Worm (Caenorhabditis elegans): ENCODE data around the gene JC8.4.
A peak's percentile ranks its signal among the peaks of the same experiment; 100 is the strongest.

JC8.4 gene

DNA sequence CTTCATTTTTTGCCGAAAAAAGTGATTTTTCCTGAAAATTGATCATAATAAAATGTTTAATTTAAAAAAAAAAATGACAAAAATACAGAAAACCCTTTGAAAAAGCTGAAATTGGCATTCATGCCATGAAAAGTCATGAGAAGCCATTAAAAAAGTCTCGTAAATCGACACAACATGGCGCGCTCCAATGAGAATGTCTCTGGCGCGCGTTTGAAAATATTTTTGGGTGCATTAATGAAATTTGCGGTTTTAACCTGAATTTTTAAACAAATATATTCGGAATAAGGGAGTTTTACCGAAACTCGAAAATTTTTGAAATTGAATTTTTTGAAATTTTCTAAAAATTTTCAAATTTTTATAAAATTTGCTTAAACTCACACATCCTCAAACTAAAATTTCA, 4.3 kb downstream of the JC8.4 start (continued):
- TF ChIP-seq madf-8 (GFP tag; conservative IDR thresholded peaks at IDR 0.05) (no peak), efl-1 (GFP tag; optimal IDR thresholded peaks at IDR 0.05) (peak; percentile 24)

DNA sequence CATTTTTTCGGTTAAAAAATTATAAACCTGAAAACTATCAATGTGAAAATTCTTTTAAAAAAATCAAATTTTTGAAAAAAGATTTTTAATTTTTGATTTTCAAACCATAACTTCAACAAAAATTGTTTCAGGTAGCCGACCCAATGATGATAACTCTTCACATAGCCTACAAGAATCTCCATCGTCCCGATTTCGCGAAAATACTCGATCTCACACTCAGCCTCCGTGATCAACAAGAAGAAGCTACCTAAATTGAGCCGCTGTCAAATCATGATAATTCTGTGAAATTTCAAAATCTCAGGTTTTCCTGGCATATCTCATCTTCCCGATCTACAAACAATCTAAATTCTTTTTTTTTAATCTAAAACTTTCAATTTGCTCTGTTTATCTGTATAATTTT, 6.8 kb downstream of the JC8.4 start:
- no peak for TF ChIP-seq F55B11.4 (tag; optimal IDR thresholded peaks at IDR 0.05; ENCODE audit: borderline replicate concordance, insufficient read depth)
- TF ChIP-seq F37B4.10 (GFP tag; IDR thresholded peaks at IDR 0.05), result 0 out of 2 replicates have a peak, but pooled peaks have one; percentile 43
- no peak for TF ChIP-seq snpc-4 (GFP tag; optimal IDR thresholded peaks at IDR 0.05)
- TF ChIP-seq snpc-4 (tag; optimal IDR thresholded peaks at IDR 0.05), result no peak
- no peak for TF ChIP-seq Y67H2A.10 (GFP tag; conservative IDR thresholded peaks at IDR 0.05)
- TF ChIP-seq lsl-1 (GFP tag; optimal IDR thresholded peaks at IDR 0.05), result no peak
- TF ChIP-seq ccch-3 (GFP tag; optimal IDR thresholded peaks at IDR 0.05), result no peak
- peak; percentile 11 for TF ChIP-seq repo-1 (tag; optimal IDR thresholded peaks at IDR 0.05)
- 0 out of 2 replicates have a peak, but pooled peaks have one; percentile 11 for TF ChIP-seq Y56A3A.18 (GFP tag; IDR thresholded peaks at IDR 0.05)
- no peak for TF ChIP-seq unc-62 (GFP tag; optimal IDR thresholded peaks at IDR 0.05)
- TF ChIP-seq cebp-1 (GFP tag; IDR thresholded peaks at IDR 0.05), result peak; percentile 70
- TF ChIP-seq cebp-1 (tag; optimal IDR thresholded peaks at IDR 0.05), result peak; percentile 45
- TF ChIP-seq zim-3 (tag; optimal IDR thresholded peaks at IDR 0.05), result no peak
- no peak for TF ChIP-seq sptf-2 (GFP tag; optimal IDR thresholded peaks at IDR 0.05)
- TF ChIP-seq K12H6.12 (tag; optimal IDR thresholded peaks at IDR 0.05), result no peak
- TF ChIP-seq bed-2 (GFP tag; IDR thresholded peaks at IDR 0.05), result no peak
- TF ChIP-seq F23B12.7 (tag; optimal IDR thresholded peaks at IDR 0.05; ENCODE audit: insufficient read depth), result no peak
- TF ChIP-seq him-1 (tag; optimal IDR thresholded peaks at IDR 0.05), result no peak
- peak; percentile 63; the same call in 1 of the 2 replicates for TF ChIP-seq Y53G8AR.9 (GFP tag; conservative IDR thresholded peaks at IDR 0.05)
- 0 out of 2 replicates have a peak, but pooled peaks have one; percentile 63 for TF ChIP-seq cebp-2 (GFP tag; IDR thresholded peaks at IDR 0.05)
- no peak for TF ChIP-seq lin-26 (GFP tag; IDR thresholded peaks at IDR 0.05)
- no peak for TF ChIP-seq hrde-1 (tag; optimal IDR thresholded peaks at IDR 0.05; ENCODE audit: borderline replicate concordance)

DNA sequence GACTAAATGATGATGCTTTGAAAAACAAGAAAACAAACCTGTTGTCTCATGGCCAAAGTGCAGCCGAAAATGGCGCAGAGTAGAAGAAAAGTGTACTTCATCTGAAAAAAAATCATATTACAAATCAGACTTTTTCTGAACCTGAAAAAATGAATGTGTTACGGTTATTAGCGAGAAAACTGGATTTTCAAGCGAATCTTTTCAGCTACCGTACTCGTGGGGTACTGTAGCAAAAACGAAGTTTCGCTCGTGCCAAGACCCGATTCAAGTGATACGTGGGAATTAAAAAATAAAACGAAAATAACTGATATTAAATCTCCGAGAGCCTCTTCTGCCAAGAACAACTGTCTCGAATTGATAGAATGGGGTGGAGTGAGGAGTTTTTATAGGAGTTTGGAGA, 8.7 kb downstream of the JC8.4 start, which contains the start of gene ttr-51:
ttr-51 (minus strand) TSS at position 101 of the 400 bp plus-strand sequence.
- no peak for TF ChIP-seq attf-6 (GFP tag; IDR thresholded peaks at IDR 0.05)
- no peak for TF ChIP-seq lsy-27 (tag; optimal IDR thresholded peaks at IDR 0.05; ENCODE audit: borderline replicate concordance, insufficient read depth)
- TF ChIP-seq rcor-1 (GFP tag; IDR thresholded peaks at IDR 0.05), result no peak
- TF ChIP-seq ztf-25 (GFP tag; IDR thresholded peaks at IDR 0.05), result no peak
- no peak for TF ChIP-seq tlf-1 (GFP tag; optimal IDR thresholded peaks at IDR 0.05)
- TF ChIP-seq mel-28 (tag; optimal IDR thresholded peaks at IDR 0.05; ENCODE audit: borderline replicate concordance), result no peak
- TF ChIP-seq B0261.1 (tag; optimal IDR thresholded peaks at IDR 0.05), result no peak
- TF ChIP-seq nhr-80 (tag; optimal IDR thresholded peaks at IDR 0.05), result no peak
- no peak for TF ChIP-seq C17E4.6 (GFP tag; IDR thresholded peaks at IDR 0.05)
- TF ChIP-seq lin-40 (tag; optimal IDR thresholded peaks at IDR 0.05), result no peak
- TF ChIP-seq nfya-2 (GFP tag; IDR thresholded peaks at IDR 0.05), result no peak
- no peak for TF ChIP-seq akir-1 (GFP tag; optimal IDR thresholded peaks at IDR 0.05)
- no peak for TF ChIP-seq ceh-100 (GFP tag; IDR thresholded peaks at IDR 0.05)

Data from whole organism, young adult.